Fruit fly (Drosophila melanogaster): ENCODE results near the gene CG6834.

CG6834 gene

DNA sequence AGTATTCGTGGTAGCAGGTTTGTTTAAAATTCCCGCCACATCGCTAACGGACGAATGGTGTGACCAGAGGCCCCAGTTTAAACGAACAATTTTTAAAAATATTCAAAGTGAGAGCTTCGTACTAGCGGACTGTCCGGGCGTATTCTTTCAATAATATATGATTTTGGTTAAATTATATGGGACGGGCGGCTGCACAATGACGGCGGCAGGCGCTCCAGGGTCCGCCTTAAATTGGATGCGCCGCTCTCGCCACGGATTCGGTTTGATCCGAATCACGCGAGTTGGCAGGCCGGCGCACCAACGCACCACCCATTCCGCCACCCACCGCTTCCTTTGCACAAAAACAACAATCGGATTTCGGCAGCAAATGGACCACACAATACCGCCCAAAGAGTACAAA is 47.4 kb upstream of the CG6834 start, which contains the start of gene CG14721 (continued):
- TF ChIP-seq PHDP (tag; optimal IDR thresholded peaks at IDR 0.05) = no peak
- TF ChIP-seq CG12942 (GFP tag; optimal IDR thresholded peaks at IDR 0.05) = no peak
- TF ChIP-seq Deaf1 (tag; optimal IDR thresholded peaks at IDR 0.05) = no peak
- TF ChIP-seq slbo (GFP tag; IDR thresholded peaks at IDR 0.05) = peak; percentile 43; the same call in 1 of the 2 replicates
- TF ChIP-seq Dp (GFP tag; optimal IDR thresholded peaks at IDR 0.05) = peak; percentile 90
- TF ChIP-seq CG13775 (GFP tag; optimal IDR thresholded peaks at IDR 0.05) = peak; percentile 34
- peak; percentile 54 for TF ChIP-seq Aef1 (GFP tag; IDR thresholded peaks at IDR 0.05)
- TF ChIP-seq Hr51 (GFP tag; optimal IDR thresholded peaks at IDR 0.05) = peak in 1 of 2 experiments; percentile 14
- peak; percentile 58 for TF ChIP-seq Sry-δ (GFP tag; optimal IDR thresholded peaks at IDR 0.05)
- peak; percentile 45; the same call in 1 of the 3 replicates for TF ChIP-seq CG11560 (tag; IDR thresholded peaks at IDR 0.05)
- no peak for TF ChIP-seq dimm (GFP tag; IDR thresholded peaks at IDR 0.05)
- no peak for TF ChIP-seq Mrtf (GFP tag; IDR thresholded peaks at IDR 0.05)
- TF ChIP-seq CG6765 (GFP tag; optimal IDR thresholded peaks at IDR 0.05) = no peak
- peak; percentile 71 for TF ChIP-seq HmgD (GFP tag; optimal IDR thresholded peaks at IDR 0.05)
- peak in 1 of 2 experiments; percentile 25 for TF ChIP-seq chif (GFP tag; optimal IDR thresholded peaks at IDR 0.05)
- no peak for TF ChIP-seq CG5953 (GFP tag; IDR thresholded peaks at IDR 0.05)
- no peak for TF ChIP-seq ro (GFP tag; IDR thresholded peaks at IDR 0.05)
- TF ChIP-seq Pdp1 (GFP tag; optimal IDR thresholded peaks at IDR 0.05) = peak in 1 of 2 experiments; percentile 38
- no peak for TF ChIP-seq sc (optimal IDR thresholded peaks at IDR 0.05)
- no peak for TF ChIP-seq sc (GFP tag; optimal IDR thresholded peaks at IDR 0.05)
- no peak for TF ChIP-seq sug (tag; optimal IDR thresholded peaks at IDR 0.05)
- peak; percentile 32 for TF ChIP-seq Adf1 (GFP tag; IDR thresholded peaks at IDR 0.05)
- no peak for TF ChIP-seq CG15269 (tag; optimal IDR thresholded peaks at IDR 0.05)
- TF ChIP-seq sima (GFP tag; optimal IDR thresholded peaks at IDR 0.05) = no peak
- TF ChIP-seq MBD-R2 (GFP tag; IDR thresholded peaks at IDR 0.05) = peak; percentile 84
- TF ChIP-seq CG10565 (GFP tag; optimal IDR thresholded peaks at IDR 0.05) = no peak
- no peak for TF ChIP-seq lbe (GFP tag; optimal IDR thresholded peaks at IDR 0.05)
- TF ChIP-seq CG9932 (GFP tag; IDR thresholded peaks at IDR 0.05) = peak; percentile 33; the same call in 1 of the 2 replicates
- peak; percentile 20 for TF ChIP-seq CG30403 (GFP tag; optimal IDR thresholded peaks at IDR 0.05)
- TF ChIP-seq Dll (GFP tag; IDR thresholded peaks at IDR 0.05; ENCODE audit: partially characterized antibody) = peak; percentile 71
- 0 out of 2 replicates have a peak, but pooled peaks have one; percentile 31 for TF ChIP-seq Dref (GFP tag; IDR thresholded peaks at IDR 0.05)
- TF ChIP-seq sob (GFP tag; IDR thresholded peaks at IDR 0.05) = no peak
- TF ChIP-seq CG9727 (GFP tag; optimal IDR thresholded peaks at IDR 0.05) = no peak
- no peak for TF ChIP-seq stc (GFP tag; IDR thresholded peaks at IDR 0.05)
- TF ChIP-seq BEAF-32 (GFP tag; optimal IDR thresholded peaks at IDR 0.05) = peak; percentile 72
- TF ChIP-seq zfh2 (GFP tag; optimal IDR thresholded peaks at IDR 0.05) = no peak
- no peak for TF ChIP-seq emc (GFP tag; optimal IDR thresholded peaks at IDR 0.05)
- TF ChIP-seq ERR (GFP tag; optimal IDR thresholded peaks at IDR 0.05) = no peak
- TF ChIP-seq CTCF (GFP tag; optimal IDR thresholded peaks at IDR 0.05) = peak; percentile 51
- TF ChIP-seq GATAe (GFP tag; conservative IDR thresholded peaks at IDR 0.05) = no peak
- TF ChIP-seq CG11093 (GFP tag; IDR thresholded peaks at IDR 0.05) = no peak
- no peak for TF ChIP-seq gsb (GFP tag; IDR thresholded peaks at IDR 0.05)
- peak; percentile 14 for TF ChIP-seq Mes4 (GFP tag; optimal IDR thresholded peaks at IDR 0.05)
- TF ChIP-seq gcm2 (GFP tag; optimal IDR thresholded peaks at IDR 0.05) = no peak
- no peak for TF ChIP-seq CkIIα-i1 (GFP tag; IDR thresholded peaks at IDR 0.05)
- peak; percentile 83 for TF ChIP-seq gfzf (GFP tag; optimal IDR thresholded peaks at IDR 0.05)
- peak; percentile 38; the same call in 2 of the 3 replicates for TF ChIP-seq ci (GFP tag; IDR thresholded peaks at IDR 0.05)
- no peak for TF ChIP-seq CG16815 (GFP tag; optimal IDR thresholded peaks at IDR 0.05)
- no peak for TF ChIP-seq sna (GFP tag; IDR thresholded peaks at IDR 0.05; ENCODE audit: partially characterized antibody)
- no peak for TF ChIP-seq CG8765 (GFP tag; IDR thresholded peaks at IDR 0.05)
- TF ChIP-seq bbx (GFP tag; IDR thresholded peaks at IDR 0.05; ENCODE audit: partially characterized antibody) = peak; percentile 22; the same call in 1 of the 2 replicates
- TF ChIP-seq CG13287 (GFP tag; IDR thresholded peaks at IDR 0.05; ENCODE audit: partially characterized antibody) = peak; percentile 62
